Fruit fly (Drosophila melanogaster) whole organism, prepupa: ENCODE data around the gene unc-4.

Experiments used
- Blimp-1 ChIP-seq: fragments of 200-800 bp; sonication (Bioruptor generic); optimal IDR thresholded peaks from 3 replicates; lab custom pipeline; 2017; ENCODE audit warnings: missing biosample characterization, missing genetic modification characterization, mild to moderate bottlenecking, moderate library complexity, missing genetic modification reagents
- CG10669 ChIP-seq: fragments of 200-800 bp; sonication (Bioruptor generic); optimal IDR thresholded peaks from 3 replicates; lab custom pipeline; 2018; ENCODE audit warnings: missing biosample characterization, mild to moderate bottlenecking, missing genetic modification characterization, moderate library complexity
- CG15336 ChIP-seq: fragments of 200-800 bp; sonication (Bioruptor generic); IDR thresholded peaks from 2 replicates; pipeline ENCODE4 v1.3.6; 2022; ENCODE audit warnings: missing biosample characterization, missing genetic modification characterization
- CG1621 ChIP-seq: fragments of 200-800 bp; sonication (Bioruptor generic); optimal IDR thresholded peaks from 3 replicates; lab custom pipeline; 2018; ENCODE audit warnings: missing biosample characterization, mild to moderate bottlenecking, missing genetic modification characterization
- CG16779 ChIP-seq: fragments of 200-800 bp; sonication (Bioruptor generic); optimal IDR thresholded peaks from 3 replicates; lab custom pipeline; 2017; ENCODE audit warnings: missing biosample characterization, mild to moderate bottlenecking, missing genetic modification characterization
- CG3032 ChIP-seq: fragments of 200-800 bp; optimal IDR thresholded peaks from 2 replicates; lab custom pipeline; 2019; ENCODE audit warnings: missing biosample characterization, mild to moderate bottlenecking, missing genetic modification characterization, moderate library complexity
- CG31627 ChIP-seq: fragments of 200-800 bp; sonication (Bioruptor generic); optimal IDR thresholded peaks from 3 replicates; lab custom pipeline; 2016; ENCODE audit warnings: missing biosample characterization, missing genetic modification characterization
- CG32006 ChIP-seq: fragments of 200-800 bp; sonication (Bioruptor generic); optimal IDR thresholded peaks from 3 replicates; lab custom pipeline; 2017; ENCODE audit warnings: missing biosample characterization, mild to moderate bottlenecking, missing genetic modification characterization
- CG34406 ChIP-seq: fragments of 200-800 bp; sonication (Bioruptor generic); optimal IDR thresholded peaks from 3 replicates; lab custom pipeline; 2016; ENCODE audit warnings: missing biosample characterization, missing genetic modification characterization
- CG3919 ChIP-seq: fragments of 200-800 bp; sonication (Bioruptor generic); optimal IDR thresholded peaks from 3 replicates; lab custom pipeline; 2016; ENCODE audit warnings: missing biosample characterization, missing genetic modification characterization
- CG4318 ChIP-seq: fragments of 200-800 bp; sonication (Bioruptor generic); optimal IDR thresholded peaks from 3 replicates; lab custom pipeline; 2017; ENCODE audit warnings: missing biosample characterization, mild to moderate bottlenecking, missing genetic modification characterization
- CG6163 ChIP-seq: fragments of 200-800 bp; sonication (Bioruptor generic); IDR thresholded peaks from 3 replicates; pipeline ENCODE4 v1.3.6; 2022; ENCODE audit warnings: missing biosample characterization, missing genetic modification characterization
- CG6276 ChIP-seq: fragments of 200-800 bp; sonication (Bioruptor generic); optimal IDR thresholded peaks from 2 replicates; lab custom pipeline; 2017; ENCODE audit warnings: missing biosample characterization, mild to moderate bottlenecking, missing genetic modification characterization
- CG6792 ChIP-seq: fragments of 200-800 bp; sonication (Bioruptor generic); optimal IDR thresholded peaks from 3 replicates; lab custom pipeline; 2016; ENCODE audit warnings: missing biosample characterization, missing genetic modification characterization
- CG6808 ChIP-seq: fragments of 200-800 bp; sonication (Bioruptor generic); optimal IDR thresholded peaks from 3 replicates; lab custom pipeline; 2017; ENCODE audit warnings: missing biosample characterization, missing genetic modification characterization, mild to moderate bottlenecking, moderate library complexity, missing genetic modification reagents
- CG6854 ChIP-seq: fragments of 200-800 bp; sonication (Bioruptor generic); optimal IDR thresholded peaks from 2 replicates; lab custom pipeline; 2017; ENCODE audit warnings: missing biosample characterization, mild to moderate bottlenecking, missing genetic modification characterization
- CG7368 ChIP-seq: fragments of 200-800 bp; sonication (Bioruptor generic); optimal IDR thresholded peaks from 3 replicates; lab custom pipeline; 2016; ENCODE audit warnings: missing biosample characterization, missing genetic modification characterization
- CG8119 ChIP-seq: fragments of 200-800 bp; sonication (Bioruptor generic); IDR thresholded peaks from 3 replicates; pipeline ENCODE4 v1.3.6; 2022; ENCODE audit warnings: missing biosample characterization, missing genetic modification characterization
- CG8632 ChIP-seq: fragments of 200-800 bp; sonication (Bioruptor generic); optimal IDR thresholded peaks from 3 replicates; lab custom pipeline; 2016; ENCODE audit warnings: missing biosample characterization, missing genetic modification characterization
- Eip75B ChIP-seq: fragments of 200-800 bp; sonication (Bioruptor generic); optimal IDR thresholded peaks from 3 replicates; lab custom pipeline; 2016; ENCODE audit warnings: missing biosample characterization, missing genetic modification characterization
- Eip93F ChIP-seq: fragments of 200-800 bp; sonication (Bioruptor generic); optimal IDR thresholded peaks from 2 replicates; lab custom pipeline; 2016; ENCODE audit warnings: missing biosample characterization, mild to moderate bottlenecking, missing genetic modification characterization
- Ets96B ChIP-seq: fragments of 200-800 bp; optimal IDR thresholded peaks from 2 replicates; lab custom pipeline; 2019; ENCODE audit warnings: missing biosample characterization, mild to moderate bottlenecking, missing genetic modification characterization, moderate library complexity
- Hr38 ChIP-seq: sonication (Bioruptor generic); optimal IDR thresholded peaks from 2 replicates; lab custom pipeline; 2016; ENCODE audit warnings: missing biosample characterization, missing genetic modification characterization
- Hr39 ChIP-seq: fragments of 200-800 bp; sonication (Bioruptor generic); optimal IDR thresholded peaks from 2 replicates; lab custom pipeline; 2016; ENCODE audit warnings: missing biosample characterization, missing genetic modification characterization
- Lpt ChIP-seq: fragments of 200-800 bp; sonication (Bioruptor generic); optimal IDR thresholded peaks from 3 replicates; lab custom pipeline; 2016; ENCODE audit warnings: missing biosample characterization, missing genetic modification characterization
- Met ChIP-seq: fragments of 200-800 bp; sonication (Bioruptor generic); optimal IDR thresholded peaks from 3 replicates; lab custom pipeline; 2016; ENCODE audit warnings: missing biosample characterization, missing genetic modification characterization
- OdsH ChIP-seq: fragments of 200-800 bp; sonication (Bioruptor generic); optimal IDR thresholded peaks from 3 replicates; lab custom pipeline; 2016; ENCODE audit warnings: missing biosample characterization, missing genetic modification characterization
- Sox102F ChIP-seq: fragments of 200-800 bp; sonication (Bioruptor generic); optimal IDR thresholded peaks from 2 replicates; lab custom pipeline; 2016; ENCODE audit warnings: missing biosample characterization, mild to moderate bottlenecking, missing genetic modification characterization
- Sox15 ChIP-seq: fragments of 200-800 bp; sonication (Bioruptor generic); optimal IDR thresholded peaks from 3 replicates; lab custom pipeline; 2016; ENCODE audit warnings: missing biosample characterization, missing genetic modification characterization
- acj6 ChIP-seq: fragments of 200-800 bp; sonication (Bioruptor generic); optimal IDR thresholded peaks from 3 replicates; lab custom pipeline; 2016; ENCODE audit warnings: missing biosample characterization, missing genetic modification characterization
- cyc ChIP-seq: fragments of 200-800 bp; sonication (Bioruptor generic); optimal IDR thresholded peaks from 3 replicates; lab custom pipeline; 2016; ENCODE audit warnings: missing biosample characterization, missing genetic modification characterization
- dac ChIP-seq: fragments of 200-800 bp; sonication (Bioruptor generic); optimal IDR thresholded peaks from 2 replicates; lab custom pipeline; 2017; ENCODE audit warnings: missing biosample characterization, mild to moderate bottlenecking, missing genetic modification characterization
- dsx ChIP-seq: fragments of 200-800 bp; optimal IDR thresholded peaks from 3 replicates; lab custom pipeline; 2019; ENCODE audit warnings: missing biosample characterization, mild to moderate bottlenecking, missing genetic modification characterization, moderate library complexity; ENCODE audit not compliant: poor library complexity, severe bottlenecking
- esn ChIP-seq: fragments of 200-800 bp; sonication (Bioruptor generic); optimal IDR thresholded peaks from 2 replicates; lab custom pipeline; 2016; ENCODE audit warnings: missing biosample characterization, mild to moderate bottlenecking, missing genetic modification characterization, moderate library complexity
- fd85E ChIP-seq: fragments of 200-800 bp; sonication (Bioruptor generic); optimal IDR thresholded peaks from 3 replicates; lab custom pipeline; 2016; ENCODE audit warnings: missing biosample characterization, missing genetic modification characterization
- fkh ChIP-seq: fragments of 200-800 bp; sonication (Bioruptor generic); optimal IDR thresholded peaks from 3 replicates; lab custom pipeline; 2017; ENCODE audit warnings: missing biosample characterization, mild to moderate bottlenecking, missing genetic modification characterization, moderate library complexity
- lz ChIP-seq: fragments of 200-800 bp; sonication (Bioruptor generic); optimal IDR thresholded peaks from 3 replicates; lab custom pipeline; 2016; ENCODE audit warnings: missing biosample characterization, missing genetic modification characterization
- salr ChIP-seq, 2 experiments: fragments of 200-800 bp; sonication (Bioruptor generic); optimal IDR thresholded peaks; 3 replicates each; lab custom pipeline; 2016 to 2018; ENCODE audit warnings: missing biosample characterization in 2 of 2, missing genetic modification characterization in 2 of 2, mild to moderate bottlenecking in 1 of 2
- spab ChIP-seq: fragments of 200-800 bp; sonication (Bioruptor generic); optimal IDR thresholded peaks from 2 replicates; lab custom pipeline; 2017; ENCODE audit warnings: missing biosample characterization, mild to moderate bottlenecking, missing genetic modification characterization, missing genetic modification reagents
- ss ChIP-seq, 2 experiments: fragments of 200-800 bp; sonication (Bioruptor generic); optimal IDR thresholded peaks; 2 replicates in 1 of 2; 3 replicates in 1 of 2; lab custom pipeline; 2017 to 2018; ENCODE audit warnings: mild to moderate bottlenecking in 2 of 2, missing biosample characterization in 2 of 2, missing genetic modification characterization in 2 of 2, moderate library complexity in 1 of 2
- topi ChIP-seq: fragments of 200-800 bp; sonication (Bioruptor generic); optimal IDR thresholded peaks from 3 replicates; lab custom pipeline; 2016; ENCODE audit warnings: missing biosample characterization, missing genetic modification characterization
- vri ChIP-seq: fragments of 200-800 bp; sonication (Bioruptor generic); optimal IDR thresholded peaks from 3 replicates; lab custom pipeline; 2016; ENCODE audit warnings: missing biosample characterization, mild to moderate bottlenecking, missing genetic modification characterization

unc-4 gene

DNA sequence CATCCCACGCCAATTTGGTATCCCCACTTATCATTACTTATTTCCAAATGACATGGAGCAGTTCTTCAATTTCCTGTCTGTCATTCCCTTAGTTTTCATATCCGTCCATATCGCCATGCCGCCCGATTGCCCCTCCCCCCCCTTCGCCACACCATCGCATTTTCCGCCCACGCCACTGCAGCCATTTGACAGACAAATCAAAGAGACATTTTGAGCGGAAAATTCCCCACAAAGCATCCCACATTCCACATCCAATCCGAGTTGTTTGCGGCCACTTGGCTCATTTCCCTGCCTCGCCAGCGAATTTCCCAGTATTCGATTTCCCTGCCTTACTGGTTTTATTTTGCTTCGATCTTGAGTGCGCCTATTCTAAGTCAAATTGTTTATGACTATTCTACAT is 3.5 kb upstream of the unc-4 start:
- TF ChIP-seq CG3032 (tag; lab: Kevin White, UChicago) (no peak), CG3919 (GFP tag; lab: Kevin White, UChicago) (no peak), CG34406 (GFP tag; lab: Kevin White, UChicago) (no peak), CG6792 (GFP tag; lab: Kevin White, UChicago) (no peak), acj6 (GFP tag; lab: Kevin White, UChicago) (no peak), ss (GFP tag; optimal IDR thresholded peaks at IDR 0.05; lab: Kevin White, UChicago) (no peak)
- TF ChIP-seq, all 60 proteins: peak for 0

dm6 chrX:17769179-17769578 is 810 bp downstream of the unc-4 start:
- TF ChIP-seq CG6276 (GFP tag; lab: Kevin White, UChicago) (no peak), salr (GFP tag; optimal IDR thresholded peaks at IDR 0.05; lab: Kevin White, UChicago) (no peak), CG6854 (no peak), dac (GFP tag; lab: Kevin White, UChicago) (no peak), CG32006 (no peak), topi (GFP tag; lab: Kevin White, UChicago) (no peak), CG3919 (GFP tag; lab: Kevin White, UChicago) (no peak), CG16779 (tag; lab: Kevin White, UChicago) (no peak), fkh (GFP tag; lab: Kevin White, UChicago) (no peak), Met (GFP tag; lab: Kevin White, UChicago) (no peak), Hr39 (GFP tag; lab: Kevin White, UChicago) (no peak), CG8632 (no peak), OdsH (no peak), CG1621 (tag; lab: Kevin White, UChicago) (no peak), lz (GFP tag; lab: Kevin White, UChicago) (no peak), Eip93F (GFP tag; lab: Kevin White, UChicago) (no peak), Ets96B (no peak), CG6808 (GFP tag; lab: Kevin White, UChicago) (no peak), acj6 (GFP tag; lab: Kevin White, UChicago) (no peak)

dm6 chrX:17771878-17772277 is 3.5 kb downstream of the unc-4 start:
- no peak for TF ChIP-seq cyc
- no peak for TF ChIP-seq esn (GFP tag; lab: Kevin White, UChicago)

DNA sequence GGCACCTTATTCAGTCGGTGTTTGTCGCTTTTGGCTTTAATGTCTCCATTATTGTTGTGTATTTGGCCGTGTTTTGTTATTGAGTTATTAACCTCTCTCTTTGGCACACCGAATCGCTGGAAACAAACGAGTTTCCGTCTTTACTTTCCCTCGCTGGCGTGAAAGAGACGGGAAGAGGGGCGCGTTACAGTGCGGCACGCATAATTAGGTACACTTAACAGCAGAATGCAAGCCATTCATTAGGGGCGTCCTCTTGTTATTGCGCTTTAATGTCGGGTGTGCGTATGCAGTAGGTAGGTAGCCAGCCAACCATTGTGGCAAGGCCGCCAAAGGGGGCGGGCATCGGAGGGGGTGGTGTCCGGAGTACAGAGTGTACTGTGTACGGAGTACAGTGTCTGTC is 6.2 kb downstream of the unc-4 start:
- TF ChIP-seq Blimp-1 (GFP tag; lab: Kevin White, UChicago) = peak; percentile 34
- no peak for TF ChIP-seq CG31627 (GFP tag; lab: Kevin White, UChicago)

dm6 chrX:17780295-17780694 is 11.9 kb downstream of the unc-4 start:
- TF ChIP-seq CG7368 (GFP tag; lab: Kevin White, UChicago) (no peak), Sox15 (GFP tag; lab: Kevin White, UChicago) (no peak), Sox102F (GFP tag; lab: Kevin White, UChicago) (no peak), acj6 (GFP tag; lab: Kevin White, UChicago) (no peak), CG32006 (no peak), CG6276 (GFP tag; lab: Kevin White, UChicago) (no peak), spab (no peak), CG4318 (GFP tag; lab: Kevin White, UChicago) (no peak), lz (GFP tag; lab: Kevin White, UChicago) (no peak), vri (GFP tag; lab: Kevin White, UChicago) (no peak), dsx (GFP tag; lab: Kevin White, UChicago) (peak; percentile 33), Lpt (GFP tag; lab: Kevin White, UChicago) (no peak), CG6163 (GFP tag; lab: Robert Waterston, UW) (no peak), CG8119 (no peak), fd85E (GFP tag; lab: Kevin White, UChicago) (no peak), Hr38 (no peak), CG34406 (GFP tag; lab: Kevin White, UChicago) (no peak), CG10669 (GFP tag; lab: Kevin White, UChicago) (peak; percentile 51), Eip75B (GFP tag; lab: Kevin White, UChicago) (no peak), CG15336 (GFP tag; lab: Robert Waterston, UW) (no peak), CG6808 (GFP tag; lab: Kevin White, UChicago) (peak; percentile 47), OdsH (peak; percentile 45), CG6792 (GFP tag; lab: Kevin White, UChicago) (no peak), fkh (GFP tag; lab: Kevin White, UChicago) (no peak), Met (GFP tag; lab: Kevin White, UChicago) (no peak), CG8632 (no peak), CG3032 (tag; lab: Kevin White, UChicago) (peak; percentile 49), CG31627 (GFP tag; lab: Kevin White, UChicago) (no peak), CG16779 (tag; lab: Kevin White, UChicago) (no peak), esn (GFP tag; lab: Kevin White, UChicago) (no peak)
